Worm (Caenorhabditis elegans): Measurements from ENCODE around the gene pho-8.
"Not testable (repeated sequence)": the region's sequence is repeated elsewhere in the genome, so short reads cannot be mapped to it uniquely, and the experiment has no call there.

The pho-8 gene

DNA sequence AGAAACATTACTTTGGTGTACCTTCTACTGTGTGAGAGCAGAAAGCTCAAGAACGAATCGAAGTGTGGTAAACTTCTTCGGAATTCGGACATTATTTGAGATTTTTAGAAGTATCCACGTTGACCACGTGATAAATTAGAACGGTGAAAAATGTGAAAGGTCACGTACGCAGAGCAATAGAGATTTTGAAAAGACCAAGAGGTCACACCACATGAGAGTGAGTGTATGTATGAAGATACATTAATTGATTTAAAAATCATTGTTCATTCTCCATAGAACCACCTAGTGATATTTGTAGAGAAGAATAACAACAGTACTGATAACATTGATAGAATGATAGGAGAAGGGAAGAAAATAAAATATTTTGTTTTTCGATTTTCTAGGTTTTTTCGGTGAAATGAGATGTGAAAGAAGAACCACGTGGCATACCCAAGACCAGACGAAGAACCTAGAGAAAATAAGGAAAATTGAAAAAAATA is 10.9 kb upstream of the pho-8 start, which contains the start of gene pyc-1 (continued):
- no peak for TF ChIP-seq snpc-4 (GFP tag; optimal IDR thresholded peaks at IDR 0.05)
- TF ChIP-seq snpc-4 (tag; optimal IDR thresholded peaks at IDR 0.05): peak in 2 of 4 experiments; percentile 2 to 28
- no peak for TF ChIP-seq ceh-79 (tag; optimal IDR thresholded peaks at IDR 0.05)
- TF ChIP-seq dox-1 (GFP tag; IDR thresholded peaks at IDR 0.05): no peak
- no peak for TF ChIP-seq nhr-27 (tag; optimal IDR thresholded peaks at IDR 0.05)
- no peak for TF ChIP-seq dpl-1 (GFP tag; optimal IDR thresholded peaks at IDR 0.05)
- TF ChIP-seq hlh-12 (tag; optimal IDR thresholded peaks at IDR 0.05): no peak

DNA sequence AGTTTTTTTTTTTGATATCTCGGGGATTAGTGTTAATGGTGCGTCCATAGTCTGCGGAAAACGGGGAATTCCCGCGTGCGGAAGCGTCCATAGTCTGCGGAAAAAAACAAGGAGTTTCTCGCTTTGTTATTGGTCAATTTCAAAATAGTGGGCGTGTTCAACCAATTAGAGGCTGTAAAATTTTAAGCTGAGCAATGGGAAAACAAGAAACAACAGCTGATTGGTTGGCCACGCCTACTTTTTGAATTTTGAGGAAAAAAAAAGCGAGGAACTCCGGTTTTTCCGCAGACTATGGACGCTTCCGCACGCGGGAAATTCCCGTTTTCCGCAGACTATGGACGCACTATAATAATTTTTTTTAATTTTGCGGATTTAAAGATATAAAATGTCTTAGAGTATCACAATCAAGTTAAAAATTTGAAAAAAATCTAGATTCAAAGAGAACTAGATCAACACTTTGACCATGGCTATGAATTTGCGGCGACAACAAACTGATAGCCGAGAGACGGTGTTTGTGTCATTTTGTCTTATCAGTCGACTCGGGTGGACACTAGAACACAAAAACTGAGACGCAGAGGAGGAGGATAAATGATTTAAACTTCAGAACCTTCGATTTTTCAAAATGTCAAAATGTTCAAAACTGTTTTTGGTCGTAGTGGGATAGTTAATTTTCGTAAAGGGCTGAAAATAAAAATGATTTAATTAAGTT is 10.1 kb upstream of the pho-8 start:
- TF ChIP-seq nfyb-1 (GFP tag; IDR thresholded peaks at IDR 0.05) (peak; percentile 72), K11D2.4 (GFP tag; IDR thresholded peaks at IDR 0.05) (0 out of 2 replicates have a peak, but pooled peaks have one; percentile 28), ama-1 (optimal IDR thresholded peaks at IDR 0.05) (peak; percentile 45)
- not testable (repeated sequence) for TF ChIP-seq ama-1 (GFP tag; optimal IDR thresholded peaks at IDR 0.05)

DNA sequence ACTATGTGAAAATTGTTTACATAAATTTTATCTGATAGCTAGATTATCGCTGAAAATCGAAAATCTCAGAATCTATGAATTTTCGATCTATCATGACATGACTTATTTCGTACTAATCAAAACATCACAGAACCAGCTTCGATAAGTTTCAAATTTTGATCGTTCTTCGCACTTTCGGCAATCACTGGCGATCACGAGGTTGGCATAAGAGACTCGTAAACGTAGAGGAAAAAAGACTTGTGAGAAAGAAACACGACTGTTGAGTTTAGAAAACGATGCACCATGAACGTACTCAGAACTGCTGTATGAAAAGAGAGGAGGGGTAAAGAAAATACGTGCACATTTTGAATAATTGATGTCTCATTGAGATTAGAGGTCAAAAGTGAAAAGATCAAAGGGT is 9.4 kb upstream of the pho-8 start:
- TF ChIP-seq gei-17 (GFP tag; optimal IDR thresholded peaks at IDR 0.05) (no peak), F37B4.10 (GFP tag; IDR thresholded peaks at IDR 0.05) (no peak), ztf-3 (GFP tag; optimal IDR thresholded peaks at IDR 0.05) (no peak), madf-8 (GFP tag; conservative IDR thresholded peaks at IDR 0.05) (no peak), die-1 (tag; optimal IDR thresholded peaks at IDR 0.05) (no peak), rcor-1 (GFP tag; IDR thresholded peaks at IDR 0.05) (0 out of 2 replicates have a peak, but pooled peaks have one; percentile 18), nhr-90 (tag; optimal IDR thresholded peaks at IDR 0.05) (peak; percentile 14), Y79H2A.3 (GFP tag; conservative IDR thresholded peaks at IDR 0.05) (no peak), lin-35 (GFP tag; optimal IDR thresholded peaks at IDR 0.05) (no peak), repo-1 (tag; optimal IDR thresholded peaks at IDR 0.05) (peak; percentile 45), ZK185.1 (tag; optimal IDR thresholded peaks at IDR 0.05; ENCODE audit: poor library complexity, severe bottlenecking) (peak; percentile 38), F57C9.4 (tag; optimal IDR thresholded peaks at IDR 0.05) (no peak), lin-26 (GFP tag; IDR thresholded peaks at IDR 0.05) (0 out of 2 replicates have a peak, but pooled peaks have one; percentile 17), let-526 (GFP tag; IDR thresholded peaks at IDR 0.05) (peak; percentile 72; the same call in 1 of the 2 replicates), tbp1 (GFP tag; optimal IDR thresholded peaks at IDR 0.05) (peak; percentile 57), sea-2 (GFP tag; IDR thresholded peaks at IDR 0.05) (no peak), egl-44 (GFP tag; IDR thresholded peaks at IDR 0.05) (peak; percentile 77), D2030.7 (GFP tag; IDR thresholded peaks at IDR 0.05) (no peak), madf-6 (GFP tag; IDR thresholded peaks at IDR 0.05) (no peak; the same call in 1 of the 2 replicates), F57A8.1 (GFP tag; optimal IDR thresholded peaks at IDR 0.05) (no peak), snpc-1.3 (tag; optimal IDR thresholded peaks at IDR 0.05; ENCODE audit: insufficient read depth) (no peak), let-607 (tag; optimal IDR thresholded peaks at IDR 0.05) (peak in 1 of 2 experiments; percentile 50), bed-1 (GFP tag; IDR thresholded peaks at IDR 0.05) (no peak), mel-28 (tag; optimal IDR thresholded peaks at IDR 0.05; ENCODE audit: borderline replicate concordance) (no peak), Y67H2A.10 (GFP tag; conservative IDR thresholded peaks at IDR 0.05) (no peak), B0336.3 (GFP tag; IDR thresholded peaks at IDR 0.05) (peak; percentile 50; the same call in 1 of the 2 replicates), F52B5.7 (tag; optimal IDR thresholded peaks at IDR 0.05) (peak; percentile 46), fkh-3 (tag; optimal IDR thresholded peaks at IDR 0.05) (no peak), xnd-1 (tag; optimal IDR thresholded peaks at IDR 0.05) (no peak), F22D6.2 (tag; optimal IDR thresholded peaks at IDR 0.05) (no peak), zim-3 (tag; optimal IDR thresholded peaks at IDR 0.05) (no peak), Y53G8AR.9 (GFP tag; conservative IDR thresholded peaks at IDR 0.05) (0 out of 2 replicates have a peak, but pooled peaks have one; percentile 39), F23B12.7 (tag; optimal IDR thresholded peaks at IDR 0.05; ENCODE audit: insufficient read depth) (no peak), sptf-2 (GFP tag; optimal IDR thresholded peaks at IDR 0.05) (no peak)
